Worm (Caenorhabditis elegans): ENCODE measurements around the gene C55A1.1.
"Not testable (repeated sequence)": the region's sequence is repeated elsewhere in the genome, so short reads cannot be mapped to it uniquely, and the experiment has no call there.

Gene C55A1.1

ce11 chrV:15590183-15590667 is 31.4 kb upstream of the C55A1.1 start, which contains the start of gene F28F8.7 (continued):
- peak; percentile 89 to 92 for TF ChIP-seq lsy-2 (tag; optimal IDR thresholded peaks at IDR 0.05)
- peak; percentile 57 for TF ChIP-seq elt-2 (tag; optimal IDR thresholded peaks at IDR 0.05)
- TF ChIP-seq nhr-90 (tag; optimal IDR thresholded peaks at IDR 0.05; ENCODE audit: poor library complexity), result peak; percentile 66
- TF ChIP-seq rnt-1 (tag; optimal IDR thresholded peaks at IDR 0.05), result peak; percentile 49
- TF ChIP-seq unc-86 (tag; optimal IDR thresholded peaks at IDR 0.05), result peak; percentile 36
- TF ChIP-seq fkh-4 (tag; optimal IDR thresholded peaks at IDR 0.05; ENCODE audit: borderline replicate concordance), result peak; percentile 16
- peak; percentile 86 for TF ChIP-seq nhr-71 (tag; optimal IDR thresholded peaks at IDR 0.05)
- TF ChIP-seq nhr-85 (tag), result peak; percentile 79
- TF ChIP-seq tbx-2 (tag; optimal IDR thresholded peaks at IDR 0.05), result peak; percentile 19
- peak; percentile 78 for TF ChIP-seq grh-1 (GFP tag; IDR thresholded peaks at IDR 0.05)
- peak in 2 of 3 experiments; percentile 52 to 58 for TF ChIP-seq dpl-1 (GFP tag; optimal IDR thresholded peaks at IDR 0.05)
- TF ChIP-seq F16B12.6 (tag; optimal IDR thresholded peaks at IDR 0.05), result peak; percentile 20

- TF ChIP-seq lir-3 (tag; optimal IDR thresholded peaks at IDR 0.05; ENCODE audit: poor library complexity), result no peak
- no peak for TF ChIP-seq lsy-2 (tag; optimal IDR thresholded peaks at IDR 0.05)
- TF ChIP-seq Y116A8C.19 (tag; optimal IDR thresholded peaks at IDR 0.05; ENCODE audit: borderline replicate concordance), result no peak
- TF ChIP-seq C34B4.2 (tag; optimal IDR thresholded peaks at IDR 0.05), result no peak
- TF ChIP-seq ama-1 (optimal IDR thresholded peaks at IDR 0.05), result no peak
- TF ChIP-seq ceh-8 (GFP tag; optimal IDR thresholded peaks at IDR 0.05), result no peak
- TF ChIP-seq ces-1 (GFP tag; optimal IDR thresholded peaks at IDR 0.05), result no peak
- TF ChIP-seq mab-9 (GFP tag; IDR thresholded peaks at IDR 0.05), result no peak
- no peak for TF ChIP-seq dpl-1 (GFP tag; optimal IDR thresholded peaks at IDR 0.05)
- no peak for TF ChIP-seq sup-37 (GFP tag; optimal IDR thresholded peaks at IDR 0.05)
These were observed 27.0 kb upstream of the C55A1.1 start, which contains the start of gene fbxa-139 for ce11 chrV:15594573-15594972. Gene fbxa-139 (minus strand): TSS chrV:15594673.

DNA sequence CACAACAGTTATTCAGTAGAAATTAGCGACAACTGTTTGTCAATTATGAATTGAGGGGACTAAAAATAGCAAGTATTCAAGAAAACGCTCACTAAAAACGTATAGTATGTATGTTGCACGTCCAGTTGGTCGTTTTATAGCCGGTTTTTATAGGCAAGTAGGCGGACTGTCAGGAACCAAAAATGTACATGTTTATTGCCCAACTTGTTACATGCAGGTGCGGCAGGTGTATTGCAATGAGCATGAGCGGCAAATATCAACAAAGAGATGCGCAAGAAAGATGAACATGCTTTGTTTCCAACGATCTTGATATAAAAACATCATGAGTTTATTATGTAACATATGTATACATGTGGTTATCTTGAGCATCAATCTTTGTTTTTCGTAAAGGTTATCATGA is 21.9 kb upstream of the C55A1.1 start, which contains the start of gene B0391.14:
Gene B0391.14 (minus strand): TSS at position 101 of the 400 bp plus-strand sequence.
- not testable (repeated sequence) for TF ChIP-seq hlh-17 (GFP tag; optimal IDR thresholded peaks at IDR 0.05; ENCODE audit: borderline replicate concordance); zip-4 (GFP tag; optimal IDR thresholded peaks at IDR 0.05); sox-4 (tag; optimal IDR thresholded peaks at IDR 0.05)

DNA sequence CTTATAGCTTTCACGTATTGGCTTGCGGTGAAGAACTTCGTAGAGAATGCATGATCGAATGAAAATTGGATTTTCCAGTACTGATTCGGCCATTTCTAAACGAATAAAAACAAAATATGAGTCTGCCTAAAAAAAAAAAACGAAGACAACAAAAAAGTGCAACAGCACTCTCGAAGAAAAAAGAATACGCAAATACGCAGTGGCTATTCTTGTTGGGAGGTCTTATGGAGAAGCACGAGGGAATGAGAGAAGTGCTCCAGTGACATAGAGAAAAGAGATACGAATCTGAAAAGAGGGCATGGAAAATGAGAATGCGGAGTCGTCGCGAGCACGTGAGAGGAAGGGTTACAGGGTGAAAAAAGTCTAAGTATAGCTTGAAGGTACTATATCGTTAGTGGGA is 19.4 kb upstream of the C55A1.1 start, which contains the start of gene fbxa-152:
Gene fbxa-152 (minus strand): TSS at position 101 of the 400 bp plus-strand sequence.
- TF ChIP-seq lin-14 (GFP tag; optimal IDR thresholded peaks at IDR 0.05) (peak; percentile 22), grh-1 (GFP tag; IDR thresholded peaks at IDR 0.05) (no peak)

- TF ChIP-seq ceh-88 (GFP tag; IDR thresholded peaks at IDR 0.05) (no peak), grh-1 (GFP tag; IDR thresholded peaks at IDR 0.05) (no peak), unc-98 (GFP tag; IDR thresholded peaks at IDR 0.05) (no peak), snpc-4 (tag; optimal IDR thresholded peaks at IDR 0.05) (no peak), ama-1 (optimal IDR thresholded peaks at IDR 0.05) (no peak), dsc-1 (tag; optimal IDR thresholded peaks at IDR 0.05) (no peak), pax-3 (tag; optimal IDR thresholded peaks at IDR 0.05) (no peak), efl-3 (GFP tag; optimal IDR thresholded peaks at IDR 0.05) (no peak), nhr-85 (tag) (no peak), sox-4 (tag; optimal IDR thresholded peaks at IDR 0.05) (no peak), mef-2 (tag; optimal IDR thresholded peaks at IDR 0.05) (no peak)
These were observed 16.6 kb upstream of the C55A1.1 start, which contains the start of gene fbxa-154 for ce11 chrV:15605045-15605444. Gene fbxa-154 (minus strand): TSS chrV:15605145.
